Fruit fly (Drosophila melanogaster): ENCODE results near the gene Hr39.

Gene Hr39

DNA sequence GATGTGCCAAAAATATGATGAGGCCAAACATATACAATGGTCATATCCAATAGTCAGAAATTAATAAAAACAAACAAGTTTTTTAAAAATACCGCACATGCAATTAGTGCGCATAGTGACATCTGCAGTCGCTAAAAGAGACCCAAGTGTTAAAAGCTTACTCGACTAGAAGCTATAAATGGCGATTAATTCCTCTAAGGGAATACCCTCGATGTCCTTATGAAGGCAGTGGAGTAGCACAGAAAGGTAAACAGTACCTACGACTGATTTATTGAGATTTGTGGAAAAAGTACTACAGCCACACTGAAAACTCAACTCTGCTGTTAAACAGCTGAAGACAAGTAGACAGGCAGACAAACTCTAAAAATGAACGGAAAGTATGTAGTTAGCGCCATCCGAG lies 23.8 kb downstream of the Hr39 start (continued):
- TF ChIP-seq CG4360 (GFP tag; IDR thresholded peaks at IDR 0.05) (no peak), CG7963 (GFP tag; IDR thresholded peaks at IDR 0.05; ENCODE audit: partially characterized antibody) (no peak), Oaz (GFP tag; IDR thresholded peaks at IDR 0.05) (no peak), Sox100B (GFP tag; optimal IDR thresholded peaks at IDR 0.05) (peak; percentile 7), Gug (GFP tag; IDR thresholded peaks at IDR 0.05) (no peak), HmgZ (tag; optimal IDR thresholded peaks at IDR 0.05) (peak; percentile 22), bab2 (GFP tag; optimal IDR thresholded peaks at IDR 0.05) (no peak), Sry-δ (GFP tag; optimal IDR thresholded peaks at IDR 0.05) (peak; percentile 43), H15 (GFP tag; IDR thresholded peaks at IDR 0.05) (no peak), corto (GFP tag; optimal IDR thresholded peaks at IDR 0.05) (no peak), exex (tag; optimal IDR thresholded peaks at IDR 0.05) (no peak), CG17361 (GFP tag; IDR thresholded peaks at IDR 0.05) (0 out of 3 replicates have a peak, but pooled peaks have one; percentile 28), chif (GFP tag; optimal IDR thresholded peaks at IDR 0.05) (peak in 1 of 2 experiments; percentile 24), Med (GFP tag) (peak; percentile 87), CG11398 (GFP tag; optimal IDR thresholded peaks at IDR 0.05) (no peak), CG11696 (GFP tag; IDR thresholded peaks at IDR 0.05) (no peak), Atf3 (GFP tag; optimal IDR thresholded peaks at IDR 0.05) (no peak), Abd-B (GFP tag; optimal IDR thresholded peaks at IDR 0.05) (no peak), CG14441 (GFP tag; IDR thresholded peaks at IDR 0.05) (no peak), stwl (tag; optimal IDR thresholded peaks at IDR 0.05) (peak; percentile 93), ERR (GFP tag; optimal IDR thresholded peaks at IDR 0.05) (peak; percentile 7), Lhr (GFP tag; optimal IDR thresholded peaks at IDR 0.05) (peak; percentile 34), bcd (GFP tag; optimal IDR thresholded peaks at IDR 0.05) (no peak), CG12744 (GFP tag; optimal IDR thresholded peaks at IDR 0.05) (no peak), E2f2 (GFP tag; IDR thresholded peaks at IDR 0.05) (peak; percentile 43), Blimp-1 (GFP tag; optimal IDR thresholded peaks at IDR 0.05) (no peak), gem (tag; optimal IDR thresholded peaks at IDR 0.05) (peak; percentile 35), CG6654 (GFP tag; optimal IDR thresholded peaks at IDR 0.05) (no peak), tx (GFP tag; optimal IDR thresholded peaks at IDR 0.05) (no peak), so (GFP tag; IDR thresholded peaks at IDR 0.05) (no peak), CG4282 (GFP tag; optimal IDR thresholded peaks at IDR 0.05) (no peak), CG10366 (GFP tag; IDR thresholded peaks at IDR 0.05) (no peak), HLHmδ (GFP tag; optimal IDR thresholded peaks at IDR 0.05) (no peak), ftz-f1 (GFP tag; optimal IDR thresholded peaks at IDR 0.05) (no peak), Dip3 (GFP tag; optimal IDR thresholded peaks at IDR 0.05) (no peak), kah (GFP tag; optimal IDR thresholded peaks at IDR 0.05) (no peak), amos (GFP tag; IDR thresholded peaks at IDR 0.05; ENCODE audit: partially characterized antibody) (no peak; the same call in 1 of the 2 replicates), NK7.1 (GFP tag; optimal IDR thresholded peaks at IDR 0.05) (no peak), org-1 (GFP tag; optimal IDR thresholded peaks at IDR 0.05) (no peak), Hr3 (GFP tag; optimal IDR thresholded peaks at IDR 0.05) (no peak), CG7271 (tag; optimal IDR thresholded peaks at IDR 0.05) (no peak), CG7372 (GFP tag; IDR thresholded peaks at IDR 0.05) (no peak), Ssrp (tag; optimal IDR thresholded peaks at IDR 0.05) (no peak), tup (GFP tag; optimal IDR thresholded peaks at IDR 0.05) (no peak), CG10274 (GFP tag; optimal IDR thresholded peaks at IDR 0.05) (no peak), CG13894 (tag; optimal IDR thresholded peaks at IDR 0.05) (peak; percentile 55), HmgD (GFP tag; optimal IDR thresholded peaks at IDR 0.05) (no peak), Sox102F (GFP tag; optimal IDR thresholded peaks at IDR 0.05) (no peak), ac (GFP tag; optimal IDR thresholded peaks at IDR 0.05) (no peak), Antp (GFP tag; optimal IDR thresholded peaks at IDR 0.05) (peak; percentile 54), mirr (GFP tag; optimal IDR thresholded peaks at IDR 0.05) (no peak), YL-1 (GFP tag; optimal IDR thresholded peaks at IDR 0.05) (peak; percentile 47)
